Worm (Caenorhabditis elegans) whole organism, midembryonic: ENCODE results near the gene ZK1320.7.

Experiments
- cog-1 ChIP-seq: sonication (generic microtip); optimal IDR thresholded peaks from 2 replicates; lab custom pipeline; 2016; ENCODE audit warnings: missing genetic modification characterization, missing compliant biosample characterization
- flt-1 ChIP-seq: fragments of 200-800 bp; sonication (Bioruptor generic); IDR thresholded peaks from 2 replicates; pipeline ENCODE4 v1.3.6; 2022; ENCODE audit warnings: missing genetic modification characterization, missing compliant biosample characterization
- klf-2 ChIP-seq: fragments of 200-800 bp; sonication (Bioruptor generic); conservative IDR thresholded peaks from 2 replicates; pipeline ENCODE4 v1.3.6; 2022; ENCODE audit warnings: missing genetic modification reagents, missing genetic modification characterization, missing compliant biosample characterization
- med-1 ChIP-seq: sonication (generic microtip); optimal IDR thresholded peaks from 2 replicates; lab custom pipeline; 2017; ENCODE audit warnings: missing genetic modification characterization, mild to moderate bottlenecking, missing compliant biosample characterization, antibody characterized with exemption, missing genetic modification reagents; ENCODE audit not compliant: insufficient read depth
- tab-1 ChIP-seq: fragments of 200-800 bp; sonication (Bioruptor generic); IDR thresholded peaks from 2 replicates; pipeline ENCODE4 v1.3.6; 2022; ENCODE audit warnings: missing genetic modification characterization, missing compliant biosample characterization
- ztf-23 ChIP-seq: fragments of 200-800 bp; sonication (Bioruptor generic); IDR thresholded peaks from 2 replicates; pipeline ENCODE4 v1.3.6; 2022; ENCODE audit warnings: missing genetic modification reagents, missing genetic modification characterization, missing compliant biosample characterization
- ztf-29 ChIP-seq: fragments of 200-800 bp; sonication (Bioruptor generic); IDR thresholded peaks from 2 replicates; pipeline ENCODE4 v1.3.6; 2022; ENCODE audit warnings: missing genetic modification reagents, missing genetic modification characterization, missing compliant biosample characterization

ce11 chrII:9624110-9624695 lies 47.2 kb upstream of the ZK1320.7 start, which contains the start of the genes dnj-20 and ZK1307.8:
- TF ChIP-seq flt-1 (GFP tag; lab: Robert Waterston, UW) (no peak), cog-1 (tag; lab: Kevin White, UChicago) (no peak), ztf-29 (GFP tag; lab: Robert Waterston, UW) (no peak), tab-1 (GFP tag; lab: Robert Waterston, UW) (no peak), ztf-23 (GFP tag; lab: Robert Waterston, UW) (no peak), klf-2 (GFP tag; lab: Robert Waterston, UW) (no peak), med-1 (GFP tag; lab: Kevin White, UChicago) (no peak)
